Fruit fly (Drosophila melanogaster) whole organism, embryonic: ENCODE data around the gene CG32590.

Experiments used
- CG10267 ChIP-seq: fragments of 200-800 bp; sonication (Bioruptor generic); optimal IDR thresholded peaks from 2 replicates; lab custom pipeline; 2018; ENCODE audit warnings: missing biosample characterization, mild to moderate bottlenecking, missing genetic modification characterization, moderate library complexity
- CG10543 ChIP-seq: fragments of 200-800 bp; sonication (Bioruptor generic); optimal IDR thresholded peaks from 3 replicates; lab custom pipeline; 2017; ENCODE audit warnings: missing biosample characterization, mild to moderate bottlenecking, missing genetic modification characterization, moderate library complexity
- CG10979 ChIP-seq: fragments of 200-800 bp; sonication (Bioruptor generic); optimal IDR thresholded peaks from 2 replicates; lab custom pipeline; 2018; ENCODE audit warnings: missing biosample characterization, mild to moderate bottlenecking, missing genetic modification characterization, moderate library complexity
- CG11504 ChIP-seq: fragments of 200-800 bp; sonication (Bioruptor generic); optimal IDR thresholded peaks from 3 replicates; lab custom pipeline; 2019; ENCODE audit warnings: missing biosample characterization, mild to moderate bottlenecking, missing genetic modification characterization, moderate library complexity
- CG12769 ChIP-seq: fragments of 200-800 bp; sonication (Bioruptor generic); optimal IDR thresholded peaks from 2 replicates; lab custom pipeline; 2019; ENCODE audit warnings: missing biosample characterization, mild to moderate bottlenecking, missing genetic modification characterization, moderate library complexity
- CG13424 ChIP-seq: fragments of 200-800 bp; sonication (Bioruptor generic); optimal IDR thresholded peaks from 2 replicates; lab custom pipeline; 2019; ENCODE audit warnings: missing biosample characterization, mild to moderate bottlenecking, missing genetic modification characterization, moderate library complexity
- CG15696 ChIP-seq: fragments of 200-800 bp; sonication (Bioruptor generic); optimal IDR thresholded peaks from 2 replicates; lab custom pipeline; 2019; ENCODE audit warnings: missing biosample characterization, mild to moderate bottlenecking, missing genetic modification characterization, moderate library complexity
- CG1603 ChIP-seq: fragments of 200-800 bp; sonication (Bioruptor generic); optimal IDR thresholded peaks from 2 replicates; lab custom pipeline; 2019; ENCODE audit warnings: missing biosample characterization, mild to moderate bottlenecking, missing genetic modification characterization, moderate library complexity
- CG17361 ChIP-seq: fragments of 200-800 bp; sonication (Bioruptor generic); IDR thresholded peaks from 3 replicates; pipeline ENCODE4 v1.3.6; 2022; ENCODE audit warnings: missing biosample characterization, missing genetic modification characterization
- CG18262 ChIP-seq: fragments of 200-800 bp; optimal IDR thresholded peaks from 3 replicates; lab custom pipeline; 2019; ENCODE audit warnings: missing biosample characterization, mild to moderate bottlenecking, missing genetic modification characterization, moderate library complexity
- CG2120 ChIP-seq: fragments of 200-800 bp; sonication (Bioruptor generic); optimal IDR thresholded peaks from 3 replicates; lab custom pipeline; 2016; ENCODE audit warnings: missing biosample characterization, missing genetic modification characterization
- CG2678 ChIP-seq: fragments of 200-800 bp; sonication (Bioruptor generic); optimal IDR thresholded peaks from 3 replicates; lab custom pipeline; 2019; ENCODE audit warnings: missing biosample characterization, mild to moderate bottlenecking, missing genetic modification characterization, moderate library complexity
- CG2712 ChIP-seq: fragments of 200-800 bp; optimal IDR thresholded peaks from 3 replicates; lab custom pipeline; 2019; ENCODE audit warnings: missing biosample characterization, mild to moderate bottlenecking, missing genetic modification characterization, moderate library complexity
- CG30403 ChIP-seq: fragments of 200-800 bp; sonication (Bioruptor generic); optimal IDR thresholded peaks from 3 replicates; lab custom pipeline; 2016; ENCODE audit warnings: missing biosample characterization, missing genetic modification characterization
- CG31365 ChIP-seq: fragments of 200-800 bp; sonication (Bioruptor generic); optimal IDR thresholded peaks from 2 replicates; lab custom pipeline; 2018; ENCODE audit warnings: missing biosample characterization, mild to moderate bottlenecking, missing genetic modification characterization
- CG7556 ChIP-seq: fragments of 200-800 bp; sonication (Bioruptor generic); optimal IDR thresholded peaks from 2 replicates; lab custom pipeline; 2017; ENCODE audit warnings: missing biosample characterization, mild to moderate bottlenecking, missing genetic modification characterization
- CG8944 ChIP-seq: fragments of 200-800 bp; sonication (Bioruptor generic); optimal IDR thresholded peaks from 3 replicates; lab custom pipeline; 2016; ENCODE audit warnings: missing biosample characterization, missing genetic modification characterization
- CoRest ChIP-seq: fragments of 200-800 bp; sonication (Bioruptor generic); optimal IDR thresholded peaks from 3 replicates; lab custom pipeline; 2018; ENCODE audit warnings: missing biosample characterization, mild to moderate bottlenecking, missing genetic modification characterization, moderate library complexity
- Dbx ChIP-seq: fragments of 200-800 bp; sonication (Bioruptor generic); IDR thresholded peaks from 3 replicates; pipeline ENCODE4 v1.3.6; 2022; ENCODE audit warnings: missing biosample characterization, missing genetic modification characterization
- Deaf1 ChIP-seq: fragments of 200-800 bp; optimal IDR thresholded peaks from 3 replicates; lab custom pipeline; 2019; ENCODE audit warnings: missing biosample characterization, mild to moderate bottlenecking, missing genetic modification characterization, moderate library complexity
- Hr78 ChIP-seq, 2 experiments: fragments of 200-800 bp in 1 of 2; fragments of >200 bp in 1 of 2; sonication (Bioruptor generic) in 1 of 2; optimal IDR thresholded peaks; 2 replicates each; lab custom pipeline; 2017 to 2019; ENCODE audit warnings: missing biosample characterization in 2 of 2, missing genetic modification characterization in 2 of 2, mild to moderate bottlenecking in 1 of 2, moderate library complexity in 1 of 2
- Lpt ChIP-seq: fragments of >200 bp; optimal IDR thresholded peaks from 2 replicates; lab custom pipeline; 2018; ENCODE audit warnings: missing biosample characterization, missing genetic modification characterization
- Med ChIP-seq: fragments of 200-800 bp; sonication (Bioruptor generic); peaks from one replicate; lab custom pipeline; 2016; ENCODE audit warnings: missing biosample characterization, missing genetic modification characterization, mild to moderate bottlenecking, inconsistent platforms, moderate library complexity
- Oli ChIP-seq: fragments of 200-800 bp; sonication (Bioruptor generic); optimal IDR thresholded peaks from 2 replicates; lab custom pipeline; 2018; ENCODE audit warnings: missing biosample characterization, mild to moderate bottlenecking, missing genetic modification characterization, moderate library complexity
- PHDP ChIP-seq: fragments of 200-800 bp; sonication (Bioruptor generic); optimal IDR thresholded peaks from 3 replicates; lab custom pipeline; 2018; ENCODE audit warnings: missing biosample characterization, mild to moderate bottlenecking, missing genetic modification characterization, moderate library complexity
- Rx ChIP-seq: fragments of 200-800 bp; sonication (Bioruptor generic); IDR thresholded peaks from 2 replicates; pipeline ENCODE4 v1.3.6; 2022; ENCODE audit warnings: missing biosample characterization, missing genetic modification characterization
- Sox100B ChIP-seq: fragments of 200-800 bp; sonication (Bioruptor generic); optimal IDR thresholded peaks from 3 replicates; lab custom pipeline; 2018; ENCODE audit warnings: missing biosample characterization, mild to moderate bottlenecking, missing genetic modification characterization
- Sox102F ChIP-seq: fragments of 200-800 bp; sonication (Bioruptor generic); optimal IDR thresholded peaks from 2 replicates; lab custom pipeline; 2018; ENCODE audit warnings: missing biosample characterization, mild to moderate bottlenecking, missing genetic modification characterization, moderate library complexity
- Spps ChIP-seq: fragments of 200-800 bp; sonication (Bioruptor generic); optimal IDR thresholded peaks from 2 replicates; lab custom pipeline; 2018; ENCODE audit warnings: missing biosample characterization, mild to moderate bottlenecking, missing genetic modification characterization
- Ssrp ChIP-seq: fragments of 200-800 bp; sonication (Bioruptor generic); optimal IDR thresholded peaks from 2 replicates; lab custom pipeline; 2018; ENCODE audit warnings: missing biosample characterization, mild to moderate bottlenecking, missing genetic modification characterization, moderate library complexity
- Xbp1 ChIP-seq: fragments of 200-800 bp; sonication (Bioruptor generic); optimal IDR thresholded peaks from 3 replicates; lab custom pipeline; 2016; ENCODE audit warnings: missing biosample characterization, mild to moderate bottlenecking, missing genetic modification characterization
- YL-1 ChIP-seq: fragments of 200-800 bp; sonication (Bioruptor generic); optimal IDR thresholded peaks from 3 replicates; lab custom pipeline; 2017; ENCODE audit warnings: missing biosample characterization, mild to moderate bottlenecking, missing genetic modification characterization
- bsh ChIP-seq, 2 experiments: fragments of 200-800 bp; sonication (Bioruptor generic); optimal IDR thresholded peaks; 2 replicates each; lab custom pipeline; 2017 to 2018; ENCODE audit warnings: mild to moderate bottlenecking in 2 of 2, missing biosample characterization in 2 of 2, missing genetic modification characterization in 2 of 2, moderate library complexity in 1 of 2
- cad ChIP-seq: fragments of >200 bp; optimal IDR thresholded peaks from 2 replicates; lab custom pipeline; 2017; ENCODE audit warnings: missing biosample characterization, missing genetic modification characterization
- chif ChIP-seq, 2 experiments: fragments of 200-800 bp; sonication (Bioruptor generic); optimal IDR thresholded peaks; 3 replicates each; lab custom pipeline; 2016; ENCODE audit warnings: missing biosample characterization in 2 of 2, missing genetic modification characterization in 2 of 2
- chinmo ChIP-seq: fragments of 200-800 bp; sonication (Bioruptor generic); IDR thresholded peaks from 4 replicates; pipeline ENCODE4 v1.3.6; 2022; ENCODE audit warnings: missing biosample characterization, missing genetic modification characterization; ENCODE audit not compliant: partially characterized antibody
- danr ChIP-seq: fragments of 200-800 bp; sonication (Bioruptor generic); IDR thresholded peaks from 2 replicates; pipeline ENCODE4 v1.3.6; 2022; ENCODE audit warnings: missing biosample characterization, missing genetic modification characterization
- dmrt99B ChIP-seq: fragments of 200-800 bp; sonication (Bioruptor generic); optimal IDR thresholded peaks from 2 replicates; lab custom pipeline; 2018; ENCODE audit warnings: missing biosample characterization, mild to moderate bottlenecking, missing genetic modification characterization, moderate library complexity
- fd96Cb ChIP-seq: fragments of 200-800 bp; sonication (Bioruptor generic); optimal IDR thresholded peaks from 2 replicates; lab custom pipeline; 2018; ENCODE audit warnings: missing biosample characterization, mild to moderate bottlenecking, missing genetic modification characterization, moderate library complexity
- gem ChIP-seq: fragments of 200-800 bp; sonication (Bioruptor generic); optimal IDR thresholded peaks from 2 replicates; lab custom pipeline; 2019; ENCODE audit warnings: missing biosample characterization, mild to moderate bottlenecking, missing genetic modification characterization, moderate library complexity
- gsb-n ChIP-seq: fragments of 200-800 bp; sonication (Bioruptor generic); optimal IDR thresholded peaks from 3 replicates; lab custom pipeline; 2018; ENCODE audit warnings: missing biosample characterization, mild to moderate bottlenecking, missing genetic modification characterization
- gt ChIP-seq: fragments of 200-800 bp; sonication (Bioruptor generic); IDR thresholded peaks from 2 replicates; pipeline ENCODE4 v1.3.6; 2022; ENCODE audit warnings: missing biosample characterization, missing genetic modification characterization
- hth ChIP-seq: fragments of >200 bp; optimal IDR thresholded peaks from 2 replicates; lab custom pipeline; 2017; ENCODE audit warnings: inconsistent platforms
- kni ChIP-seq: fragments of 200-800 bp; sonication (Bioruptor generic); optimal IDR thresholded peaks from 3 replicates; lab custom pipeline; 2017; ENCODE audit warnings: mild to moderate bottlenecking, missing biosample characterization, missing genetic modification reagents, missing genetic modification characterization
- lov ChIP-seq, 2 experiments: fragments of 200-800 bp in 1 of 2; fragments of >200 bp in 1 of 2; sonication (Bioruptor generic) in 1 of 2; IDR thresholded peaks in 1 of 2; optimal IDR thresholded peaks in 1 of 2; 2 replicates in 1 of 2; 3 replicates in 1 of 2; pipeline versions ENCODE4 v1.3.6 to Lab custom; 2017 to 2022; ENCODE audit warnings: missing biosample characterization in 1 of 2, missing genetic modification characterization in 1 of 2
- nmo ChIP-seq: fragments of 200-800 bp; sonication (Bioruptor generic); optimal IDR thresholded peaks from 2 replicates; lab custom pipeline; 2018; ENCODE audit warnings: missing biosample characterization, mild to moderate bottlenecking, missing genetic modification characterization, moderate library complexity
- twi ChIP-seq: fragments of 200-800 bp; optimal IDR thresholded peaks from 2 replicates; lab custom pipeline; 2019; ENCODE audit warnings: missing biosample characterization, mild to moderate bottlenecking, missing genetic modification characterization, moderate library complexity
- zen2 ChIP-seq: fragments of 200-800 bp; sonication (Bioruptor generic); IDR thresholded peaks from 3 replicates; pipeline ENCODE4 v1.3.6; 2022; ENCODE audit warnings: missing biosample characterization, missing genetic modification characterization; ENCODE audit not compliant: partially characterized antibody

CG32590 gene

dm6 chrX:14846116-14846614 is 7.3 kb upstream of the CG32590 start:
- TF ChIP-seq hth (lab: Kevin White, UChicago) (no peak), chinmo (0 out of 4 replicates have a peak, but pooled peaks have one; percentile 60), PHDP (peak; percentile 31), Rx (no peak), Ssrp (tag; lab: Kevin White, UChicago) (peak; percentile 6), CG18262 (tag; lab: Kevin White, UChicago) (peak; percentile 20), Deaf1 (tag; lab: Kevin White, UChicago) (peak; percentile 52), CG1603 (tag; lab: Kevin White, UChicago) (no peak), Sox100B (peak; percentile 18), CG10267 (peak; percentile 36), zen2 (GFP tag; lab: Robert Waterston, UW) (no peak), CG12769 (peak; percentile 69), CG10979 (tag; lab: Kevin White, UChicago) (peak; percentile 68), twi (tag; lab: Kevin White, UChicago) (no peak), nmo (peak; percentile 39), Sox102F (peak; percentile 5), gt (no peak), CG15696 (no peak), CG31365 (tag; lab: Kevin White, UChicago) (no peak), Oli (tag; lab: Kevin White, UChicago) (peak; percentile 13), CG17361 (GFP tag; lab: Robert Waterston, UW) (0 out of 3 replicates have a peak, but pooled peaks have one; percentile 28), CG8944 (GFP tag; lab: Kevin White, UChicago) (no peak), Med (peak; percentile 51), CG2678 (tag; lab: Kevin White, UChicago) (peak; percentile 53), CG2120 (no peak), bsh (GFP tag; optimal IDR thresholded peaks at IDR 0.05; lab: Kevin White, UChicago) (peak in 1 of 2 experiments; percentile 59), dmrt99B (tag; lab: Kevin White, UChicago) (no peak), Spps (peak; percentile 12), Dbx (GFP tag; lab: Robert Waterston, UW) (no peak), Xbp1 (GFP tag; lab: Kevin White, UChicago) (peak; percentile 21), CG2712 (tag; lab: Kevin White, UChicago) (peak; percentile 34), Hr78 (GFP tag; optimal IDR thresholded peaks at IDR 0.05; lab: Kevin White, UChicago) (peak in 1 of 2 experiments; percentile 82), kni (GFP tag; lab: Kevin White, UChicago) (peak; percentile 45), CG10543 (no peak), CG7556 (peak; percentile 8), Lpt (GFP tag; lab: Kevin White, UChicago) (no peak), fd96Cb (tag; lab: Kevin White, UChicago) (peak; percentile 13), CG11504 (tag; lab: Kevin White, UChicago) (peak; percentile 41), CG13424 (tag; lab: Kevin White, UChicago) (peak; percentile 38), CG30403 (peak; percentile 24), chif (GFP tag; optimal IDR thresholded peaks at IDR 0.05; lab: Kevin White, UChicago) (no peak), danr (GFP tag; lab: Robert Waterston, UW) (no peak), gem (tag; lab: Kevin White, UChicago) (peak; percentile 58), CoRest (tag; lab: Kevin White, UChicago) (peak; percentile 10), YL-1 (GFP tag; lab: Kevin White, UChicago) (no peak), lov (optimal IDR thresholded peaks at IDR 0.05; lab: Kevin White, UChicago) (no peak), lov (GFP tag; IDR thresholded peaks at IDR 0.05; lab: Robert Waterston, UW) (no peak), cad (GFP tag; lab: Kevin White, UChicago) (no peak), gsb-n (tag; lab: Kevin White, UChicago) (peak; percentile 72)
